Worm (Caenorhabditis elegans) whole organism, L2 larva: ENCODE results near the gene Y46G5A.8.

Source experiments
- F13H6.1 ChIP-seq: sonication (generic microtip); optimal IDR thresholded peaks from 2 replicates; lab custom pipeline; 2016; ENCODE audit warnings: missing genetic modification characterization, missing compliant biosample characterization
- Y55F3AM.14 ChIP-seq: fragments of 200-800 bp; sonication (Bioruptor generic); optimal IDR thresholded peaks from 2 replicates; lab custom pipeline; 2018; ENCODE audit warnings: mild to moderate bottlenecking, missing genetic modification characterization, missing compliant biosample characterization
- ZK546.5 ChIP-seq: sonication (generic microtip); optimal IDR thresholded peaks from 2 replicates; lab custom pipeline; 2017; ENCODE audit warnings: missing biosample characterization, missing genetic modification characterization
- alr-1 ChIP-seq: fragments of 150-350 bp; optimal IDR thresholded peaks from 2 replicates; lab custom pipeline; 2014; ENCODE audit warnings: missing biosample characterization, missing genetic modification characterization
- aly-2 ChIP-seq: fragments of 150-350 bp; optimal IDR thresholded peaks from 2 replicates; lab custom pipeline; 2014; ENCODE audit warnings: missing biosample characterization, missing genetic modification characterization
- ama-1 ChIP-seq: fragments of 150-350 bp; optimal IDR thresholded peaks from 2 replicates; lab custom pipeline; 2018; ENCODE audit warnings: inconsistent platforms
- blmp-1 ChIP-seq: sonication (generic microtip); optimal IDR thresholded peaks from 2 replicates; lab custom pipeline; 2017; ENCODE audit warnings: missing genetic modification characterization, mild to moderate bottlenecking, missing compliant biosample characterization, antibody characterized with exemption, moderate library complexity; ENCODE audit not compliant: insufficient read depth
- ceh-16 ChIP-seq: fragments of 150-350 bp; optimal IDR thresholded peaks from 2 replicates; lab custom pipeline; 2014; ENCODE audit warnings: missing biosample characterization, missing genetic modification characterization
- crh-2 ChIP-seq: sonication (generic microtip); optimal IDR thresholded peaks from 2 replicates; lab custom pipeline; 2017; ENCODE audit warnings: missing biosample characterization, missing genetic modification characterization
- dmd-4 ChIP-seq: sonication (generic microtip); optimal IDR thresholded peaks from 2 replicates; lab custom pipeline; 2017; ENCODE audit warnings: missing biosample characterization, missing genetic modification characterization
- elt-1 ChIP-seq: fragments of 150-350 bp; optimal IDR thresholded peaks from 2 replicates; lab custom pipeline; 2014; ENCODE audit warnings: missing biosample characterization, missing genetic modification characterization
- elt-3 ChIP-seq: sonication (generic microtip); optimal IDR thresholded peaks from 2 replicates; lab custom pipeline; 2017; ENCODE audit warnings: missing biosample characterization, missing genetic modification characterization
- fos-1 ChIP-seq: fragments of 150-350 bp; optimal IDR thresholded peaks from 2 replicates; lab custom pipeline; 2014; ENCODE audit warnings: missing biosample characterization, missing genetic modification characterization
- gmeb-1 ChIP-seq: fragments of 150-350 bp; optimal IDR thresholded peaks from 2 replicates; lab custom pipeline; 2014; ENCODE audit warnings: missing biosample characterization, missing genetic modification characterization
- lin-11 ChIP-seq: fragments of 150-350 bp; sonication (generic microtip); optimal IDR thresholded peaks from 2 replicates; lab custom pipeline; 2014; ENCODE audit warnings: missing biosample characterization, missing genetic modification characterization, inconsistent platforms, mixed read lengths
- lin-13 ChIP-seq: fragments of 150-350 bp; optimal IDR thresholded peaks from 2 replicates; lab custom pipeline; 2014; ENCODE audit warnings: missing biosample characterization, missing genetic modification reagents, missing genetic modification characterization
- lin-39 ChIP-seq: fragments of 150-350 bp; optimal IDR thresholded peaks from 2 replicates; lab custom pipeline; 2014; ENCODE audit warnings: missing biosample characterization, missing genetic modification reagents, missing genetic modification characterization
- lsy-2 ChIP-seq, 2 experiments: fragments of 150-350 bp in 1 of 2; sonication (generic microtip) in 1 of 2; optimal IDR thresholded peaks; 2 replicates each; lab custom pipeline; 2014 to 2017; ENCODE audit warnings: missing biosample characterization in 2 of 2, missing genetic modification characterization in 2 of 2
- mdl-1 ChIP-seq, 2 experiments: fragments of 150-350 bp in 1 of 2; sonication (generic microtip) in 1 of 2; optimal IDR thresholded peaks; 2 replicates each; lab custom pipeline; 2017; ENCODE audit warnings: missing biosample characterization in 2 of 2, missing genetic modification characterization in 2 of 2
- nhr-10 ChIP-seq: sonication (generic microtip); optimal IDR thresholded peaks from 2 replicates; lab custom pipeline; 2017; ENCODE audit warnings: missing biosample characterization, missing genetic modification characterization
- nhr-11 ChIP-seq: fragments of 150-350 bp; optimal IDR thresholded peaks from 2 replicates; lab custom pipeline; 2014; ENCODE audit warnings: missing biosample characterization, missing genetic modification characterization
- nhr-12 ChIP-seq: fragments of 150-350 bp; optimal IDR thresholded peaks from 2 replicates; lab custom pipeline; 2014; ENCODE audit warnings: missing biosample characterization, missing genetic modification characterization
- nhr-129 ChIP-seq: fragments of 150-350 bp; optimal IDR thresholded peaks from 2 replicates; lab custom pipeline; 2014; ENCODE audit warnings: missing biosample characterization, missing genetic modification characterization
- nhr-21 ChIP-seq: fragments of 150-350 bp; optimal IDR thresholded peaks from 2 replicates; lab custom pipeline; 2014; ENCODE audit warnings: missing biosample characterization, missing genetic modification characterization
- nhr-23 ChIP-seq: fragments of 150-350 bp; optimal IDR thresholded peaks from 2 replicates; lab custom pipeline; 2014; ENCODE audit warnings: missing biosample characterization, missing genetic modification reagents, missing genetic modification characterization
- nhr-237 ChIP-seq: fragments of 150-350 bp; optimal IDR thresholded peaks from 2 replicates; lab custom pipeline; 2014; ENCODE audit warnings: missing biosample characterization, missing genetic modification characterization
- nhr-25 ChIP-seq: fragments of 150-350 bp; sonication (generic microtip); optimal IDR thresholded peaks from 3 replicates; lab custom pipeline; 2014; ENCODE audit warnings: missing biosample characterization, missing genetic modification characterization
- nhr-6 ChIP-seq: fragments of 150-350 bp; optimal IDR thresholded peaks from 2 replicates; lab custom pipeline; 2014; ENCODE audit warnings: missing biosample characterization, missing genetic modification characterization
- nhr-77 ChIP-seq: fragments of 150-350 bp; optimal IDR thresholded peaks from 2 replicates; lab custom pipeline; 2014; ENCODE audit warnings: missing biosample characterization, missing genetic modification characterization
- peb-1 ChIP-seq: fragments of 150-350 bp; optimal IDR thresholded peaks from 2 replicates; lab custom pipeline; 2014; ENCODE audit warnings: missing biosample characterization, missing genetic modification characterization
- sem-4 ChIP-seq: fragments of 150-350 bp; optimal IDR thresholded peaks from 2 replicates; lab custom pipeline; 2014; ENCODE audit warnings: missing biosample characterization, missing genetic modification reagents, missing genetic modification characterization
- sma-3 ChIP-seq: sonication (generic microtip); optimal IDR thresholded peaks from 2 replicates; lab custom pipeline; 2016; ENCODE audit warnings: missing genetic modification reagents, missing genetic modification characterization, missing compliant biosample characterization
- sma-9 ChIP-seq, 2 experiments: fragments of 150-350 bp in 1 of 2; sonication (generic microtip) in 1 of 2; optimal IDR thresholded peaks; 2 replicates each; lab custom pipeline; 2014 to 2016; ENCODE audit warnings: missing genetic modification characterization in 2 of 2, mild to moderate bottlenecking in 1 of 2, missing biosample characterization in 1 of 2, missing compliant biosample characterization in 1 of 2, missing genetic modification reagents in 1 of 2, moderate library complexity in 1 of 2
- unc-39 ChIP-seq: fragments of 150-350 bp; optimal IDR thresholded peaks from 2 replicates; lab custom pipeline; 2014; ENCODE audit warnings: missing biosample characterization, missing genetic modification characterization
- unc-55 ChIP-seq: fragments of 150-350 bp; sonication (generic microtip); optimal IDR thresholded peaks from 3 replicates; lab custom pipeline; 2014; ENCODE audit warnings: missing biosample characterization, missing genetic modification reagents, missing genetic modification characterization
- unc-62 ChIP-seq: fragments of 150-350 bp; optimal IDR thresholded peaks from 2 replicates; lab custom pipeline; 2014; ENCODE audit warnings: missing biosample characterization, missing genetic modification reagents, missing genetic modification characterization
- zag-1 ChIP-seq: fragments of 150-350 bp; optimal IDR thresholded peaks from 2 replicates; lab custom pipeline; 2014; ENCODE audit warnings: missing biosample characterization, missing genetic modification characterization
- ztf-1 ChIP-seq: fragments of 200-800 bp; sonication (Bioruptor generic); conservative IDR thresholded peaks from 2 replicates; pipeline ENCODE4 v1.3.6; 2022; ENCODE audit warnings: missing genetic modification characterization, missing compliant biosample characterization
- ztf-11 ChIP-seq: sonication (generic microtip); optimal IDR thresholded peaks from 2 replicates; lab custom pipeline; 2017; ENCODE audit warnings: missing biosample characterization, missing genetic modification characterization
- ztf-4 ChIP-seq: fragments of 150-350 bp; optimal IDR thresholded peaks from 2 replicates; lab custom pipeline; 2014; ENCODE audit warnings: missing biosample characterization, missing genetic modification characterization

Gene Y46G5A.8

ce11 chrII:12764476-12764875, 8.3 kb downstream of the Y46G5A.8 start:
- no peak for TF ChIP-seq nhr-12 (tag; lab: Kevin White, UChicago)
- no peak for TF ChIP-seq nhr-21 (tag; lab: Kevin White, UChicago)
- no peak for TF ChIP-seq ceh-16 (tag; lab: Kevin White, UChicago)
- TF ChIP-seq alr-1 (tag; lab: Kevin White, UChicago) = no peak
- TF ChIP-seq nhr-10 (tag; lab: Kevin White, UChicago) = no peak
- no peak for TF ChIP-seq nhr-6 (tag; lab: Kevin White, UChicago)
- no peak for TF ChIP-seq nhr-129 (tag; lab: Kevin White, UChicago)
- TF ChIP-seq crh-2 (tag; lab: Kevin White, UChicago) = no peak
- TF ChIP-seq gmeb-1 (tag; lab: Kevin White, UChicago) = no peak
- no peak for TF ChIP-seq nhr-77 (tag; lab: Kevin White, UChicago)
- TF ChIP-seq zag-1 (tag; lab: Kevin White, UChicago) = no peak
- TF ChIP-seq unc-55 (GFP tag; lab: Kevin White, UChicago) = no peak
- no peak for TF ChIP-seq lin-39 (tag; lab: Kevin White, UChicago)
- TF ChIP-seq sem-4 (tag; lab: Kevin White, UChicago) = no peak
- no peak for TF ChIP-seq unc-62 (GFP tag; lab: Kevin White, UChicago)
- no peak for TF ChIP-seq peb-1 (tag; lab: Kevin White, UChicago)
- TF ChIP-seq lin-13 (GFP tag; lab: Kevin White, UChicago) = no peak
- no peak for TF ChIP-seq F13H6.1 (tag; lab: Kevin White, UChicago)
- TF ChIP-seq, all 48 proteins: peak for 0

- TF ChIP-seq fos-1 (tag; lab: Kevin White, UChicago) (no peak), blmp-1 (no peak), unc-55 (GFP tag; lab: Kevin White, UChicago) (no peak), unc-39 (tag; lab: Kevin White, UChicago) (no peak), nhr-6 (tag; lab: Kevin White, UChicago) (no peak)
Observed at ce11 chrII:12766443-12767188, 10.5 kb downstream of the Y46G5A.8 start.

- TF ChIP-seq Y55F3AM.14 (no peak), peb-1 (tag; lab: Kevin White, UChicago) (no peak), unc-62 (GFP tag; lab: Kevin White, UChicago) (no peak), sma-9 (GFP tag; optimal IDR thresholded peaks at IDR 0.05; lab: Kevin White, UChicago) (no peak), sma-9 (tag; optimal IDR thresholded peaks at IDR 0.05; lab: Kevin White, UChicago) (no peak), aly-2 (no peak)
Observed at ce11 chrII:12767258-12767824, 11.2 kb downstream of the Y46G5A.8 start.

- TF ChIP-seq lsy-2 (tag; optimal IDR thresholded peaks at IDR 0.05; lab: Kevin White, UChicago) (peak in 1 of 2 experiments; percentile 87), crh-2 (tag; lab: Kevin White, UChicago) (peak; percentile 63), ZK546.5 (no peak), ztf-1 (GFP tag; lab: Robert Waterston, UW) (no peak), nhr-11 (tag; lab: Kevin White, UChicago) (no peak), zag-1 (tag; lab: Kevin White, UChicago) (no peak), blmp-1 (no peak), sma-9 (GFP tag; optimal IDR thresholded peaks at IDR 0.05; lab: Kevin White, UChicago) (no peak), sma-9 (tag; optimal IDR thresholded peaks at IDR 0.05; lab: Kevin White, UChicago) (no peak), dmd-4 (no peak), unc-39 (tag; lab: Kevin White, UChicago) (no peak), nhr-237 (tag; lab: Kevin White, UChicago) (no peak), lin-39 (tag; lab: Kevin White, UChicago) (no peak), lin-13 (GFP tag; lab: Kevin White, UChicago) (peak; percentile 69), ztf-11 (tag; lab: Kevin White, UChicago) (no peak), elt-3 (tag; lab: Kevin White, UChicago) (no peak), lin-11 (tag; lab: Kevin White, UChicago) (no peak), fos-1 (tag; lab: Kevin White, UChicago) (peak; percentile 100), sma-3 (GFP tag; lab: Kevin White, UChicago) (peak; percentile 53), Y55F3AM.14 (no peak), nhr-77 (tag; lab: Kevin White, UChicago) (no peak), ama-1 (no peak), mdl-1 (tag; optimal IDR thresholded peaks at IDR 0.05; lab: Kevin White, UChicago) (no peak), unc-62 (GFP tag; lab: Kevin White, UChicago) (no peak), alr-1 (tag; lab: Kevin White, UChicago) (no peak), nhr-12 (tag; lab: Kevin White, UChicago) (no peak), elt-1 (tag; lab: Kevin White, UChicago) (no peak), aly-2 (no peak), nhr-6 (tag; lab: Kevin White, UChicago) (peak; percentile 2), nhr-23 (tag; lab: Kevin White, UChicago) (no peak), ztf-4 (tag; lab: Kevin White, UChicago) (no peak), nhr-25 (tag; lab: Kevin White, UChicago) (peak; percentile 55), sem-4 (tag; lab: Kevin White, UChicago) (peak; percentile 20), nhr-21 (tag; lab: Kevin White, UChicago) (peak; percentile 34), unc-55 (GFP tag; lab: Kevin White, UChicago) (peak; percentile 79), nhr-10 (tag; lab: Kevin White, UChicago) (no peak), F13H6.1 (tag; lab: Kevin White, UChicago) (peak; percentile 18), peb-1 (tag; lab: Kevin White, UChicago) (no peak)
Observed at ce11 chrII:12768167-12768712, 12.1 kb downstream of the Y46G5A.8 start, which contains the start of the genes vps-2 and tiar-2. Gene vps-2 (minus strand): TSS chrII:12768217. Gene tiar-2 (plus strand): TSS chrII:12768686.
